Worm (Caenorhabditis elegans) whole organism, late embryonic: ENCODE data around the gene gtap-2.

Source experiments
- lim-6 ChIP-seq: sonication (generic microtip); optimal IDR thresholded peaks from 2 replicates; lab custom pipeline; 2016; ENCODE audit warnings: missing genetic modification characterization, missing compliant biosample characterization
- odd-2 ChIP-seq: sonication (generic microtip); optimal IDR thresholded peaks from 2 replicates; lab custom pipeline; 2017; ENCODE audit warnings: antibody characterized with exemption, mild to moderate bottlenecking, missing genetic modification characterization, missing compliant biosample characterization
- sox-4 ChIP-seq: sonication (generic microtip); optimal IDR thresholded peaks from 2 replicates; lab custom pipeline; 2017; ENCODE audit warnings: mild to moderate bottlenecking, missing genetic modification characterization, inconsistent platforms, missing compliant biosample characterization
- syd-9 ChIP-seq: sonication (generic microtip); optimal IDR thresholded peaks from 2 replicates; lab custom pipeline; 2016; ENCODE audit warnings: mild to moderate bottlenecking, missing genetic modification characterization, moderate library complexity, missing compliant biosample characterization

- no peak for TF ChIP-seq sox-4 (tag; lab: Kevin White, UChicago)
- TF ChIP-seq odd-2 = no peak
- no peak for TF ChIP-seq lim-6 (tag; lab: Kevin White, UChicago)
- no peak for TF ChIP-seq syd-9 (tag; lab: Kevin White, UChicago)
Observed at ce11 chrIII:9767095-9767494, 41.2 kb upstream of the gtap-2 start.
